Worm (Caenorhabditis elegans) whole organism, early embryonic: ENCODE results near the gene spl-3.

Experiments
- B0310.2 ChIP-seq: sonication (generic microtip); optimal IDR thresholded peaks from 2 replicates; lab custom pipeline; 2016; ENCODE audit warnings: mild to moderate bottlenecking, missing genetic modification characterization, missing compliant biosample characterization
- F13C5.2 ChIP-seq: sonication (generic microtip); optimal IDR thresholded peaks from 2 replicates; lab custom pipeline; 2017; ENCODE audit warnings: mild to moderate bottlenecking, missing genetic modification characterization, inconsistent platforms, missing compliant biosample characterization
- aly-1 ChIP-seq: sonication (generic microtip); optimal IDR thresholded peaks from 2 replicates; lab custom pipeline; 2016; ENCODE audit warnings: missing genetic modification characterization, missing compliant biosample characterization
- ama-1 ChIP-seq: fragments of 150-350 bp; optimal IDR thresholded peaks from 2 replicates; lab custom pipeline; 2014
- ceh-13 ChIP-seq: fragments of 200-800 bp; sonication (Bioruptor generic); optimal IDR thresholded peaks from 2 replicates; lab custom pipeline; 2018; ENCODE audit warnings: mild to moderate bottlenecking, missing genetic modification characterization, missing compliant biosample characterization
- ceh-36 ChIP-seq: sonication (generic microtip); optimal IDR thresholded peaks from 2 replicates; lab custom pipeline; 2016; ENCODE audit warnings: missing genetic modification characterization, inconsistent platforms, missing compliant biosample characterization
- ets-7 ChIP-seq: sonication (generic microtip); optimal IDR thresholded peaks from 2 replicates; lab custom pipeline; 2016; ENCODE audit warnings: missing genotype, missing genetic modification characterization, missing compliant biosample characterization
- hmg-4 ChIP-seq: fragments of 200-800 bp; sonication (Bioruptor generic); optimal IDR thresholded peaks from 2 replicates; lab custom pipeline; 2018; ENCODE audit warnings: mild to moderate bottlenecking, missing genetic modification characterization, missing compliant biosample characterization
- sea-1 ChIP-seq: fragments of 200-800 bp; sonication (Bioruptor generic); conservative IDR thresholded peaks from 2 replicates; pipeline ENCODE4 v1.3.6; 2022; ENCODE audit warnings: missing genetic modification characterization, missing compliant biosample characterization
- tbx-11 ChIP-seq: fragments of 200-800 bp; sonication (Bioruptor generic); IDR thresholded peaks from 2 replicates; pipeline ENCODE4 v1.3.6; 2022; ENCODE audit warnings: missing genetic modification characterization, missing compliant biosample characterization
- tbx-37 ChIP-seq: fragments of 200-800 bp; sonication (Bioruptor generic); conservative IDR thresholded peaks from 2 replicates; pipeline ENCODE4 v1.3.6; 2022; ENCODE audit warnings: missing genetic modification reagents, missing genetic modification characterization, missing compliant biosample characterization
- tra-4 ChIP-seq: sonication (generic microtip); optimal IDR thresholded peaks from 2 replicates; lab custom pipeline; 2017; ENCODE audit warnings: missing genetic modification characterization, missing compliant biosample characterization

ce11 chrIV:1245244-1245643 is 52.4 kb downstream of the spl-3 start, which contains the start of gene F38A1.9:
- TF ChIP-seq aly-1 (tag; lab: Kevin White, UChicago) (no peak), ceh-13 (GFP tag; lab: Kevin White, UChicago) (no peak), ama-1 (lab: Kevin White, UChicago) (no peak), ets-7 (tag; lab: Kevin White, UChicago) (no peak), tbx-11 (GFP tag; lab: Robert Waterston, UW) (no peak), F13C5.2 (no peak), ceh-36 (tag; lab: Kevin White, UChicago) (no peak), tbx-37 (no peak), sea-1 (GFP tag; lab: Robert Waterston, UW) (no peak), hmg-4 (GFP tag; lab: Kevin White, UChicago) (no peak), B0310.2 (tag; lab: Kevin White, UChicago) (no peak), tra-4 (tag; lab: Kevin White, UChicago) (no peak)
